Worm (Caenorhabditis elegans) whole organism, L4 larva: Measurements from ENCODE around the gene R08D7.5.
A peak's percentile ranks its signal among the peaks of the same experiment; 100 is the strongest.

ENCODE experiments used
- F10B5.3 ChIP-seq: sonication (generic microtip); optimal IDR thresholded peaks from 2 replicates; lab custom pipeline; 2016; ENCODE audit warnings: mild to moderate bottlenecking, missing genetic modification characterization, missing compliant biosample characterization
- aha-1 ChIP-seq: fragments of 150-350 bp; peaks from one replicate; lab custom pipeline; 2014; ENCODE audit warnings: missing biosample characterization, missing genetic modification characterization
- aly-2 ChIP-seq: sonication (generic microtip); optimal IDR thresholded peaks from 2 replicates; lab custom pipeline; 2018; ENCODE audit warnings: missing biosample characterization, missing genetic modification characterization
- arid-1 ChIP-seq: fragments of 200-800 bp; sonication (Bioruptor generic); conservative IDR thresholded peaks from 2 replicates; pipeline ENCODE4 v1.3.6; 2022; ENCODE audit warnings: missing genetic modification reagents, missing genetic modification characterization, missing compliant biosample characterization
- ceh-32 ChIP-seq: sonication (generic microtip); optimal IDR thresholded peaks from 2 replicates; lab custom pipeline; 2016; ENCODE audit warnings: mild to moderate bottlenecking, missing genetic modification characterization, missing compliant biosample characterization; ENCODE audit not compliant: poor library complexity
- cey-2 ChIP-seq: sonication (generic microtip); optimal IDR thresholded peaks from 3 replicates; lab custom pipeline; 2017; ENCODE audit warnings: missing genetic modification characterization, mild to moderate bottlenecking, missing compliant biosample characterization, antibody characterized with exemption, borderline replicate concordance; ENCODE audit not compliant: insufficient read depth
- daf-16 ChIP-seq, 3 experiments: sonication (generic microtip); optimal IDR thresholded peaks; 2 replicates each; lab custom pipeline; 2016 to 2017; ENCODE audit warnings: missing genetic modification characterization in 3 of 3, missing genetic modification reagents in 3 of 3, mild to moderate bottlenecking in 2 of 3, missing compliant biosample characterization in 2 of 3, missing biosample characterization in 1 of 3, moderate library complexity in 1 of 3
- dmd-6 ChIP-seq: fragments of 200-800 bp; sonication (Bioruptor generic); IDR thresholded peaks from 2 replicates; pipeline ENCODE4 v1.3.6; 2022; ENCODE audit warnings: missing genetic modification reagents, missing genetic modification characterization, missing compliant biosample characterization
- dmd-9 ChIP-seq: fragments of 200-800 bp; sonication (Bioruptor generic); IDR thresholded peaks from 2 replicates; pipeline ENCODE4 v1.3.6; 2022; ENCODE audit warnings: missing genetic modification reagents, missing genetic modification characterization, missing compliant biosample characterization
- dpl-1 ChIP-seq: fragments of 150-350 bp; optimal IDR thresholded peaks from 2 replicates; lab custom pipeline; 2014; ENCODE audit warnings: missing biosample characterization, missing genetic modification reagents, missing genetic modification characterization
- egl-27 ChIP-seq: sonication (generic microtip); optimal IDR thresholded peaks from 3 replicates; lab custom pipeline; 2017; ENCODE audit warnings: missing biosample characterization, missing genetic modification reagents, missing genetic modification characterization
- hif-1 ChIP-seq, 2 experiments: sonication (generic microtip); optimal IDR thresholded peaks; 2 replicates each; lab custom pipeline; 2016 to 2017; ENCODE audit warnings: missing compliant biosample characterization in 2 of 2, missing genetic modification characterization in 2 of 2, missing genetic modification reagents in 2 of 2, missing genotype in 2 of 2, mild to moderate bottlenecking in 1 of 2
- hlh-11 ChIP-seq: fragments of 200-800 bp; sonication (Bioruptor generic); optimal IDR thresholded peaks from 2 replicates; lab custom pipeline; 2018; ENCODE audit warnings: mild to moderate bottlenecking, missing genetic modification characterization, missing compliant biosample characterization
- hmg-1.1 ChIP-seq: fragments of 200-800 bp; sonication (Bioruptor generic); IDR thresholded peaks from 2 replicates; pipeline ENCODE4 v1.3.6; 2022; ENCODE audit warnings: missing genetic modification reagents, missing genetic modification characterization, missing compliant biosample characterization
- lin-38 ChIP-seq: fragments of 200-800 bp; sonication (Bioruptor generic); IDR thresholded peaks from 2 replicates; pipeline ENCODE4 v1.3.6; 2022; ENCODE audit warnings: missing genetic modification reagents, missing genetic modification characterization, missing compliant biosample characterization
- lsy-2 ChIP-seq, 2 experiments: fragments of 150-350 bp in 1 of 2; sonication (generic microtip) in 1 of 2; optimal IDR thresholded peaks; 2 replicates each; lab custom pipeline; 2014 to 2017; ENCODE audit warnings: missing biosample characterization in 2 of 2, missing genetic modification characterization in 2 of 2
- mdl-1 ChIP-seq, 2 experiments: fragments of 150-350 bp in 1 of 2; sonication (generic microtip) in 1 of 2; optimal IDR thresholded peaks; 2 replicates each; lab custom pipeline; 2014 to 2017; ENCODE audit warnings: missing biosample characterization in 2 of 2, missing genetic modification characterization in 2 of 2
- mep-1 ChIP-seq: fragments of 150-350 bp; sonication (generic microtip); optimal IDR thresholded peaks from 3 replicates; lab custom pipeline; 2014; ENCODE audit warnings: missing biosample characterization, missing genetic modification characterization
- mes-2 ChIP-seq: sonication (generic microtip); optimal IDR thresholded peaks from 2 replicates; lab custom pipeline; 2016; ENCODE audit warnings: missing genotype, mild to moderate bottlenecking, missing genetic modification characterization, missing compliant biosample characterization; ENCODE audit not compliant: poor library complexity, severe bottlenecking
- mxl-3 ChIP-seq: fragments of 200-800 bp; sonication (Bioruptor generic); optimal IDR thresholded peaks from 2 replicates; lab custom pipeline; 2018; ENCODE audit warnings: mild to moderate bottlenecking, missing genetic modification characterization, missing compliant biosample characterization
- nhr-28 ChIP-seq: fragments of 150-350 bp; optimal IDR thresholded peaks from 2 replicates; lab custom pipeline; 2014; ENCODE audit warnings: missing biosample characterization, missing genetic modification characterization
- nhr-42 ChIP-seq: fragments of 200-800 bp; sonication (Bioruptor generic); IDR thresholded peaks from 2 replicates; pipeline ENCODE4 v1.3.6; 2022; ENCODE audit warnings: missing genetic modification characterization, missing compliant biosample characterization
- nhr-77 ChIP-seq: fragments of 150-350 bp; optimal IDR thresholded peaks from 2 replicates; lab custom pipeline; 2014; ENCODE audit warnings: missing biosample characterization, missing genetic modification characterization
- pha-4 ChIP-seq, 2 experiments: fragments of 150-350 bp in 1 of 2; fragments of 200-800 bp in 1 of 2; sonication (Bioruptor generic) in 1 of 2; IDR thresholded peaks in 1 of 2; optimal IDR thresholded peaks in 1 of 2; 2 replicates each; pipeline versions ENCODE4 v1.3.6 to Lab custom; 2014 to 2022; ENCODE audit warnings: missing genetic modification characterization in 2 of 2, missing genetic modification reagents in 2 of 2, missing biosample characterization in 1 of 2, missing compliant biosample characterization in 1 of 2
- rbr-2 ChIP-seq: sonication (generic microtip); optimal IDR thresholded peaks from 2 replicates; lab custom pipeline; 2016; ENCODE audit warnings: missing genotype, missing genetic modification characterization, missing compliant biosample characterization
- tra-1 ChIP-seq: fragments of 200-800 bp; sonication (Bioruptor generic); IDR thresholded peaks from 2 replicates; pipeline ENCODE4 v1.3.6; 2022; ENCODE audit warnings: missing genetic modification reagents, missing genetic modification characterization, missing compliant biosample characterization
- unc-62 ChIP-seq, 3 experiments: fragments of 150-350 bp in 1 of 3; sonication (generic microtip); optimal IDR thresholded peaks in 2 of 3; peaks in 1 of 3; 1 replicate in 1 of 3; 2 replicates in 2 of 3; lab custom pipeline; 2014 to 2017; ENCODE audit warnings: missing biosample characterization in 3 of 3, missing genetic modification characterization in 3 of 3, missing genetic modification reagents in 3 of 3, missing genotype in 1 of 3
- zfp-2 ChIP-seq: sonication (generic microtip); optimal IDR thresholded peaks from 2 replicates; lab custom pipeline; 2016; ENCODE audit warnings: mild to moderate bottlenecking, missing genetic modification characterization, missing compliant biosample characterization
- zip-2 ChIP-seq: fragments of 150-350 bp; optimal IDR thresholded peaks from 2 replicates; lab custom pipeline; 2014; ENCODE audit warnings: missing biosample characterization, missing genetic modification characterization
- ztf-7 ChIP-seq: fragments of 150-350 bp; optimal IDR thresholded peaks from 2 replicates; lab custom pipeline; 2014; ENCODE audit warnings: missing biosample characterization, missing genetic modification characterization

R08D7.5 gene

DNA sequence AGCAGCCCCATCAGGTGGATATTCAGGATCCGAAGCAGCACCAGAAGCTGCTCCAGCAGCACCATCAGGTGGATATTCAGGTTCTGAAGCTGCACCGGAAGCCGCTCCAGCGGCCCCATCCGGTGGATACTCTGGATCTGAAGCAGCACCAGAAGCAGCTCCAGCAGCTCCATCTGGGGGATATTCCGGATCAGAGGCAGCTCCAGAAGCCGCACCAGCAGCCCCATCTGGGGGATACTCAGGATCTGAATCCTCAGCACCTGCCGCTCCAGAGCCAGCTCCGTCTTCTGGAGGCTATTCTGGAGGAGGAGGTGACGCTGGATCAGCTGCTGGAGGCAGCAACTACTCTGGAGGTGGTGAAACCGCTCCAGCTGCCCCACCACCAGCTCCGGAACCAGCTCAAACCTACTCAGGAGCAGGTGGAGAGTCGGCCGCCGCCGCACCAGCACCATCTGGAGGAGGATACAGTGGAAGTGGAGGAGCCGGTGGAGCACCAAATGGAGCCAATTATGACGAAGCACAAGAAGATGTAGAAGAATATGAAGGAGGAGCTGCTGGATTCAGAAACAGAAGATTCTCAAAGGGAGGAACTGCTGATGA lies 9.1 kb upstream of the R08D7.5 start (continued):
- TF ChIP-seq zip-2, result no peak

DNA sequence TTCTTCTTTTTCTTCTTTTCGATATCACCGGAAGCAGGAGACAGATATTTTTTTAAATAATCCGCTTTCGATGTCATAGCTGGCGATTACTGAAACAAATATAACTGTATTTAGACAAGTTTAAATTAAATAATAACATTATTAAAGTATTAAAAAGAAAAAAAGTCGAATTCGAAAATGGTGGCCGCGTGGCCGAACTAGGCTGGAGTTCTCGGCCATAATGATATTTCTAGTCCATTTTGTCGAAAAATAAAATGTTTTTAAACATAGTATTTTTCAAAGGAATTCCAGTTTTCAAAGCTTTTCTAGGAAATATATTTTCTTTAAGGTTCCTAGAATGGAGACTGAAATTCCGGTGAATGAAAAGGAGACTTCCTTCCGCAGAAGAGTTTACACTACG lies 6.3 kb upstream of the R08D7.5 start, which contains the start of the genes bud-13 and rpap-2:
bud-13 (minus strand) TSS at position 89 of the 400 bp plus-strand sequence.
rpap-2 (plus strand) TSS at position 329 of the 400 bp plus-strand sequence.
- no peak for TF ChIP-seq egl-27 (tag; lab: Kevin White, UChicago)
- no peak for TF ChIP-seq nhr-42 (GFP tag; lab: Robert Waterston, UW)
- peak in 1 of 2 experiments; percentile 22 for TF ChIP-seq hif-1 (tag; optimal IDR thresholded peaks at IDR 0.05; lab: Kevin White, UChicago)
- peak; percentile 29 for TF ChIP-seq dpl-1 (GFP tag; lab: Kevin White, UChicago)
- peak; percentile 91 for TF ChIP-seq mes-2 (tag; lab: Kevin White, UChicago)
- no peak for TF ChIP-seq nhr-28 (tag; lab: Kevin White, UChicago)
- TF ChIP-seq, all 104 proteins: peak for 3

DNA sequence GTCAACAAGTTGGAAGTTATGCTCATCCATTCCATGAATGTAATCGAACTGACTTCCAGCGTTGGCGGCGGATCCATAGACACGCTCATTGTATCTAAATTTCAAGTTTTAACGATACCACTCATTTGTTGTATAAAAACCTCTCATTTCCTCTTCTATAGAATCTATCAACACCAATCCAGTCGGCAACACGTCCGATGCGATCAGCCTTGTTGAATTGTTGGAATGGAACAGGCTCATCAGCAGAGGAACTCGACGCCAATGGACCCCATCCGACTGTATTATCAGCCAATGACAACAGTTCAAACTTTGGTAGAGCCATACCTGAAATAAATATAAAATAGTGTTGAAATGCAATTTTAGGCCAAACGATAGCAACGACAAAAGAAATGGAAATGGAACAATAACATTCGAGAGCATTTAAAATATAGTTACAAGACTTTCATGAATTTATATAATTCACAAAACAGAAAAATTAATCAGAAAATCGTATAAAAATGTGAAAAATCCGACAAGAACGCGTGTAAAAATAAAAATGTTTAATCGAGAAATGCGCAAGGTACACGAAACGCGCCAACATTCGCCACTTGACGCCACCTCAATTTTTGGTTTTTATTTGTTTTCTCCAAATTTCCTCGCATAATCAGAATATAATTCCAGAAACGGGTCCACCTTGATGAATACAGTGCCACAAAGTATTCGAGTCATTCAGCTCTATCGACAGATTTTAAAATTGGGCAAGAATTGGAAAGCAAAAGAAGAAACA lies 2.5 kb upstream of the R08D7.5 start, which contains the start of the genes eif-3.D and R08D7.4:
eif-3.D (minus strand) TSS at position 324 of the 766 bp plus-strand sequence.
R08D7.4 (plus strand) TSS at position 638 of the 766 bp plus-strand sequence.
- TF ChIP-seq ceh-32 (tag; lab: Kevin White, UChicago) (no peak), lsy-2 (tag; optimal IDR thresholded peaks at IDR 0.05; lab: Kevin White, UChicago) (peak in 1 of 2 experiments; percentile 80), F10B5.3 (no peak), mes-2 (tag; lab: Kevin White, UChicago) (peak; percentile 88), hmg-1.1 (GFP tag; lab: Robert Waterston, UW) (peak; percentile 57; the same call in 1 of the 2 replicates), rbr-2 (tag; lab: Kevin White, UChicago) (peak; percentile 65), cey-2 (no peak), mdl-1 (tag; optimal IDR thresholded peaks at IDR 0.05; lab: Kevin White, UChicago) (no peak), hlh-11 (tag; lab: Kevin White, UChicago) (peak; percentile 51), aly-2 (tag; lab: Kevin White, UChicago) (no peak), aha-1 (peak; percentile 65), daf-16 (GFP tag; optimal IDR thresholded peaks at IDR 0.05; lab: Kevin White, UChicago) (peak in 1 of 2 experiments; percentile 35), daf-16 (tag; optimal IDR thresholded peaks at IDR 0.05; lab: Kevin White, UChicago) (peak; percentile 33), tra-1 (no peak), nhr-77 (tag; lab: Kevin White, UChicago) (no peak), dmd-6 (GFP tag; lab: Robert Waterston, UW) (peak; percentile 45), mep-1 (tag; lab: Kevin White, UChicago) (peak; percentile 64), pha-4 (GFP tag; IDR thresholded peaks at IDR 0.05; lab: Robert Waterston, UW) (0 out of 2 replicates have a peak, but pooled peaks have one; percentile 31), pha-4 (tag; optimal IDR thresholded peaks at IDR 0.05; lab: Kevin White, UChicago) (no peak), lin-38 (GFP tag; lab: Robert Waterston, UW) (peak; percentile 70), unc-62 (GFP tag; optimal IDR thresholded peaks at IDR 0.05 in 1 of 2; lab: Kevin White, UChicago) (no peak), unc-62 (tag; optimal IDR thresholded peaks at IDR 0.05; lab: Kevin White, UChicago) (no peak), ztf-7 (peak; percentile 34), arid-1 (GFP tag; lab: Robert Waterston, UW) (peak; percentile 52; the same call in 1 of the 2 replicates), dmd-9 (GFP tag; lab: Robert Waterston, UW) (no peak), mxl-3 (GFP tag; lab: Kevin White, UChicago) (peak; percentile 13), zfp-2 (tag; lab: Kevin White, UChicago) (no peak), dpl-1 (GFP tag; lab: Kevin White, UChicago) (peak; percentile 69)
